Fruit fly (Drosophila melanogaster) whole organism, adult: ENCODE data around the gene Fkbp59.

Experiments
- CG12768 ChIP-seq: fragments of 200-800 bp; sonication (Bioruptor generic); optimal IDR thresholded peaks from 2 replicates; lab custom pipeline; 2017; ENCODE audit warnings: missing biosample characterization, missing genetic modification characterization, mild to moderate bottlenecking, moderate library complexity, missing genetic modification reagents
- CG14711 ChIP-seq: fragments of 200-800 bp; sonication (Bioruptor generic); optimal IDR thresholded peaks from 2 replicates; lab custom pipeline; 2018; ENCODE audit warnings: missing biosample characterization, mild to moderate bottlenecking, missing genetic modification characterization, moderate library complexity
- CG33017 ChIP-seq: fragments of 200-800 bp; sonication (Bioruptor generic); optimal IDR thresholded peaks from 2 replicates; lab custom pipeline; 2018; ENCODE audit warnings: missing biosample characterization, mild to moderate bottlenecking, missing genetic modification characterization, moderate library complexity
- CG5204 ChIP-seq: fragments of 200-800 bp; sonication (Bioruptor generic); optimal IDR thresholded peaks from 2 replicates; lab custom pipeline; 2016; ENCODE audit warnings: missing biosample characterization, missing genetic modification characterization
- CG7101 ChIP-seq: fragments of 200-800 bp; sonication (Bioruptor generic); optimal IDR thresholded peaks from 2 replicates; lab custom pipeline; 2018; ENCODE audit warnings: missing biosample characterization, mild to moderate bottlenecking, missing genetic modification characterization, moderate library complexity
- Clk ChIP-seq: fragments of 200-800 bp; sonication (Bioruptor generic); optimal IDR thresholded peaks from 2 replicates; lab custom pipeline; 2017; ENCODE audit warnings: missing biosample characterization, missing genetic modification characterization
- Crg-1 ChIP-seq: fragments of 200-800 bp; sonication (Bioruptor generic); optimal IDR thresholded peaks from 2 replicates; lab custom pipeline; 2016; ENCODE audit warnings: missing biosample characterization, missing genetic modification characterization
- bab1 ChIP-seq: fragments of 200-800 bp; sonication (Bioruptor generic); optimal IDR thresholded peaks from 3 replicates; lab custom pipeline; 2019; ENCODE audit warnings: missing biosample characterization, mild to moderate bottlenecking, missing genetic modification characterization, moderate library complexity
- cnc ChIP-seq, 2 experiments: fragments of >200 bp; optimal IDR thresholded peaks; 2 replicates each; lab custom pipeline; 2017
- kay ChIP-seq: fragments of 200-800 bp; sonication (Bioruptor generic); peaks from one replicate; lab custom pipeline; 2016; ENCODE audit warnings: missing biosample characterization, missing genetic modification characterization, borderline replicate concordance
- ovo ChIP-seq: fragments of 200-800 bp; sonication (Bioruptor generic); optimal IDR thresholded peaks from 2 replicates; lab custom pipeline; 2016; ENCODE audit warnings: missing biosample characterization, missing genetic modification characterization
- pad ChIP-seq: fragments of 200-800 bp; sonication (Bioruptor generic); optimal IDR thresholded peaks from 3 replicates; lab custom pipeline; 2017; ENCODE audit warnings: missing biosample characterization, missing genetic modification characterization, mild to moderate bottlenecking, moderate library complexity, missing genetic modification reagents
- tj ChIP-seq: fragments of 200-800 bp; sonication (Bioruptor generic); optimal IDR thresholded peaks from 3 replicates; lab custom pipeline; 2017; ENCODE audit warnings: missing biosample characterization, mild to moderate bottlenecking, missing genetic modification characterization, moderate library complexity
- toe ChIP-seq: fragments of 200-800 bp; sonication (Bioruptor generic); optimal IDR thresholded peaks from 2 replicates; lab custom pipeline; 2016; ENCODE audit warnings: missing biosample characterization, missing genetic modification characterization

- TF ChIP-seq cnc (optimal IDR thresholded peaks at IDR 0.05; lab: Kevin White, UChicago) (no peak), CG14711 (tag; lab: Kevin White, UChicago) (peak; percentile 91), bab1 (GFP tag; lab: Kevin White, UChicago) (no peak), ovo (GFP tag; lab: Kevin White, UChicago) (no peak), CG33017 (tag; lab: Kevin White, UChicago) (peak; percentile 52), CG7101 (tag; lab: Kevin White, UChicago) (peak; percentile 31), Crg-1 (GFP tag; lab: Kevin White, UChicago) (no peak), pad (no peak), kay (GFP tag; lab: Kevin White, UChicago) (no peak), tj (GFP tag; lab: Kevin White, UChicago) (peak; percentile 14), CG5204 (no peak), toe (GFP tag; lab: Kevin White, UChicago) (no peak), CG12768 (GFP tag; lab: Kevin White, UChicago) (no peak), Clk (GFP tag; lab: Kevin White, UChicago) (no peak)
Measured at dm6 chr2L:9908468-9908967, 20.7 kb downstream of the Fkbp59 start, which contains the start of gene CG13124.
